Fruit fly (Drosophila melanogaster) whole organism, embryonic: ENCODE measurements around the gene Dbp73D.

ENCODE experiments used
- B-H1 ChIP-seq: fragments of 200-800 bp; sonication (Bioruptor generic); IDR thresholded peaks from 3 replicates; pipeline ENCODE4 v1.3.6; 2022; ENCODE audit warnings: missing biosample characterization, missing genetic modification characterization
- Blimp-1 ChIP-seq: fragments of 200-800 bp; sonication (Bioruptor generic); optimal IDR thresholded peaks from 3 replicates; lab custom pipeline; 2018; ENCODE audit warnings: missing biosample characterization, missing genetic modification characterization, mild to moderate bottlenecking, moderate library complexity, missing genetic modification reagents
- CG10543 ChIP-seq: fragments of 200-800 bp; sonication (Bioruptor generic); optimal IDR thresholded peaks from 3 replicates; lab custom pipeline; 2017; ENCODE audit warnings: missing biosample characterization, mild to moderate bottlenecking, missing genetic modification characterization, moderate library complexity
- CG12744 ChIP-seq: fragments of 200-800 bp; sonication (Bioruptor generic); optimal IDR thresholded peaks from 2 replicates; lab custom pipeline; 2016; ENCODE audit warnings: missing biosample characterization, missing genetic modification characterization
- CG17328 ChIP-seq: fragments of 200-800 bp; sonication (Bioruptor generic); IDR thresholded peaks from 2 replicates; pipeline ENCODE4 v1.3.6; 2022; ENCODE audit warnings: missing biosample characterization, missing genetic modification characterization
- CG18262 ChIP-seq: fragments of 200-800 bp; optimal IDR thresholded peaks from 3 replicates; lab custom pipeline; 2019; ENCODE audit warnings: missing biosample characterization, mild to moderate bottlenecking, missing genetic modification characterization, moderate library complexity
- CG6791 ChIP-seq: fragments of 200-800 bp; sonication (Bioruptor generic); IDR thresholded peaks from 3 replicates; pipeline ENCODE4 v1.3.6; 2022; ENCODE audit warnings: missing biosample characterization, missing genetic modification characterization; ENCODE audit not compliant: partially characterized antibody
- CG8290 ChIP-seq, 3 experiments: fragments of 200-800 bp; sonication (Bioruptor generic); optimal IDR thresholded peaks; 2 replicates each; lab custom pipeline; 2016 to 2019; ENCODE audit warnings: missing biosample characterization in 3 of 3, missing genetic modification characterization in 3 of 3, mild to moderate bottlenecking in 2 of 3, moderate library complexity in 1 of 3
- CG9876 ChIP-seq: fragments of 200-800 bp; sonication (Bioruptor generic); optimal IDR thresholded peaks from 2 replicates; lab custom pipeline; 2016; ENCODE audit warnings: missing biosample characterization, missing genetic modification characterization
- CTCF ChIP-seq: fragments of 200-800 bp; sonication (Bioruptor generic); optimal IDR thresholded peaks from 2 replicates; lab custom pipeline; 2017; ENCODE audit warnings: missing biosample characterization, mild to moderate bottlenecking, missing genetic modification characterization, moderate library complexity
- Dek ChIP-seq: fragments of 200-800 bp; sonication (Bioruptor generic); optimal IDR thresholded peaks from 3 replicates; lab custom pipeline; 2019; ENCODE audit warnings: missing biosample characterization, mild to moderate bottlenecking, missing genetic modification characterization, moderate library complexity
- Eip74EF ChIP-seq, 2 experiments: fragments of 200-800 bp in 1 of 2; fragments of >200 bp in 1 of 2; sonication (Bioruptor generic) in 1 of 2; optimal IDR thresholded peaks; 2 replicates each; lab custom pipeline; 2017 to 2019; ENCODE audit warnings: missing biosample characterization in 2 of 2, missing genetic modification characterization in 2 of 2, mild to moderate bottlenecking in 1 of 2, moderate library complexity in 1 of 2
- Ets65A ChIP-seq: fragments of 200-800 bp; sonication (Bioruptor generic); peaks from one replicate; lab custom pipeline; 2016; ENCODE audit warnings: missing biosample characterization, missing genetic modification characterization
- HLH54F ChIP-seq: fragments of 200-800 bp; sonication (Bioruptor generic); optimal IDR thresholded peaks from 3 replicates; lab custom pipeline; 2016; ENCODE audit warnings: missing biosample characterization, missing genetic modification characterization
- Hr78 ChIP-seq, 2 experiments: fragments of 200-800 bp in 1 of 2; fragments of >200 bp in 1 of 2; sonication (Bioruptor generic) in 1 of 2; optimal IDR thresholded peaks; 2 replicates each; lab custom pipeline; 2017 to 2019; ENCODE audit warnings: missing biosample characterization in 2 of 2, missing genetic modification characterization in 2 of 2, mild to moderate bottlenecking in 1 of 2, moderate library complexity in 1 of 2
- Sox102F ChIP-seq: fragments of 200-800 bp; sonication (Bioruptor generic); optimal IDR thresholded peaks from 2 replicates; lab custom pipeline; 2018; ENCODE audit warnings: missing biosample characterization, mild to moderate bottlenecking, missing genetic modification characterization, moderate library complexity
- abd-A ChIP-seq: fragments of 200-800 bp; sonication (Bioruptor generic); optimal IDR thresholded peaks from 3 replicates; lab custom pipeline; 2019; ENCODE audit warnings: missing biosample characterization, mild to moderate bottlenecking, missing genetic modification characterization, moderate library complexity
- ara ChIP-seq: fragments of 200-800 bp; sonication (Bioruptor generic); IDR thresholded peaks from 2 replicates; pipeline ENCODE4 v1.3.6; 2022; ENCODE audit warnings: missing biosample characterization, missing genetic modification characterization
- chinmo ChIP-seq: fragments of 200-800 bp; sonication (Bioruptor generic); IDR thresholded peaks from 4 replicates; pipeline ENCODE4 v1.3.6; 2022; ENCODE audit warnings: missing biosample characterization, missing genetic modification characterization; ENCODE audit not compliant: partially characterized antibody
- ci ChIP-seq: fragments of 200-800 bp; sonication (Bioruptor generic); IDR thresholded peaks from 3 replicates; pipeline ENCODE4 v1.3.6; 2022; ENCODE audit warnings: missing biosample characterization, missing genetic modification characterization
- crol ChIP-seq: fragments of 200-800 bp; sonication (Bioruptor generic); IDR thresholded peaks from 2 replicates; pipeline ENCODE4 v1.3.6; 2022; ENCODE audit warnings: missing biosample characterization, missing genetic modification characterization
- crp ChIP-seq, 2 experiments: fragments of 200-800 bp; sonication (Bioruptor generic); optimal IDR thresholded peaks; 2 replicates in 1 of 2; 3 replicates in 1 of 2; lab custom pipeline; 2017; ENCODE audit warnings: missing biosample characterization in 2 of 2, missing genetic modification characterization in 2 of 2, mild to moderate bottlenecking in 1 of 2, moderate library complexity in 1 of 2
- dan ChIP-seq: fragments of 200-800 bp; sonication (Bioruptor generic); IDR thresholded peaks from 2 replicates; pipeline ENCODE4 v1.3.6; 2022; ENCODE audit warnings: missing biosample characterization, missing genetic modification characterization
- dm ChIP-seq: fragments of 200-800 bp; sonication (Bioruptor generic); optimal IDR thresholded peaks from 3 replicates; lab custom pipeline; 2016; ENCODE audit warnings: missing biosample characterization, missing genetic modification characterization
- dmrt11E ChIP-seq: fragments of 200-800 bp; sonication (Bioruptor generic); optimal IDR thresholded peaks from 3 replicates; lab custom pipeline; 2018; ENCODE audit warnings: missing biosample characterization, mild to moderate bottlenecking, missing genetic modification characterization, moderate library complexity
- eve ChIP-seq, 2 experiments: fragments of >200 bp; optimal IDR thresholded peaks; 2 replicates each; lab custom pipeline; 2017; ENCODE audit warnings: missing biosample characterization in 2 of 2, missing genetic modification characterization in 2 of 2
- fd64A ChIP-seq: fragments of 200-800 bp; sonication (Bioruptor generic); optimal IDR thresholded peaks from 3 replicates; lab custom pipeline; 2018; ENCODE audit warnings: missing biosample characterization, mild to moderate bottlenecking, missing genetic modification characterization
- gcm ChIP-seq: fragments of 200-800 bp; sonication (Bioruptor generic); optimal IDR thresholded peaks from 2 replicates; lab custom pipeline; 2019; ENCODE audit warnings: missing biosample characterization, mild to moderate bottlenecking, missing genetic modification characterization, moderate library complexity
- inv ChIP-seq: fragments of 200-800 bp; sonication (Bioruptor generic); IDR thresholded peaks from 2 replicates; pipeline ENCODE4 v1.3.6; 2022; ENCODE audit warnings: missing biosample characterization, missing genetic modification characterization; ENCODE audit not compliant: partially characterized antibody
- kni ChIP-seq: fragments of 200-800 bp; sonication (Bioruptor generic); optimal IDR thresholded peaks from 3 replicates; lab custom pipeline; 2017; ENCODE audit warnings: mild to moderate bottlenecking, missing biosample characterization, missing genetic modification reagents, missing genetic modification characterization
- mirr ChIP-seq: fragments of 200-800 bp; sonication (Bioruptor generic); optimal IDR thresholded peaks from 3 replicates; lab custom pipeline; 2018; ENCODE audit warnings: missing biosample characterization, mild to moderate bottlenecking, missing genetic modification characterization
- nmo ChIP-seq: fragments of 200-800 bp; sonication (Bioruptor generic); optimal IDR thresholded peaks from 2 replicates; lab custom pipeline; 2018; ENCODE audit warnings: missing biosample characterization, mild to moderate bottlenecking, missing genetic modification characterization, moderate library complexity
- oc ChIP-seq: fragments of 200-800 bp; sonication (Bioruptor generic); optimal IDR thresholded peaks from 2 replicates; lab custom pipeline; 2018; ENCODE audit warnings: missing biosample characterization, mild to moderate bottlenecking, missing genetic modification characterization, moderate library complexity
- pros ChIP-seq: fragments of 200-800 bp; sonication (Bioruptor generic); optimal IDR thresholded peaks from 3 replicates; lab custom pipeline; 2019; ENCODE audit warnings: missing biosample characterization, mild to moderate bottlenecking, missing genetic modification characterization, moderate library complexity
- ro ChIP-seq: fragments of 200-800 bp; sonication (Bioruptor generic); IDR thresholded peaks from 2 replicates; pipeline ENCODE4 v1.3.6; 2022; ENCODE audit warnings: missing biosample characterization, missing genetic modification characterization
- sd ChIP-seq: fragments of 200-800 bp; sonication (Bioruptor generic); optimal IDR thresholded peaks from 3 replicates; lab custom pipeline; 2018; ENCODE audit warnings: missing biosample characterization, mild to moderate bottlenecking, missing genetic modification characterization, moderate library complexity
- sens ChIP-seq: fragments of 200-800 bp; sonication (Bioruptor generic); peaks from one replicate; lab custom pipeline; 2016; ENCODE audit warnings: missing biosample characterization, missing genetic modification characterization
- tin ChIP-seq: fragments of 200-800 bp; sonication (Bioruptor generic); optimal IDR thresholded peaks from 3 replicates; lab custom pipeline; 2016; ENCODE audit warnings: missing biosample characterization, missing genetic modification characterization
- twi ChIP-seq: fragments of 200-800 bp; optimal IDR thresholded peaks from 2 replicates; lab custom pipeline; 2019; ENCODE audit warnings: missing biosample characterization, mild to moderate bottlenecking, missing genetic modification characterization, moderate library complexity
- usp ChIP-seq: fragments of >200 bp; optimal IDR thresholded peaks from 2 replicates; lab custom pipeline; 2017; ENCODE audit warnings: missing biosample characterization, missing genetic modification characterization
- vvl ChIP-seq: fragments of 200-800 bp; sonication (Bioruptor generic); IDR thresholded peaks from 2 replicates; pipeline ENCODE4 v1.3.6; 2022; ENCODE audit warnings: missing biosample characterization, missing genetic modification characterization
- z ChIP-seq: fragments of 200-800 bp; sonication (Bioruptor generic); IDR thresholded peaks from 3 replicates; pipeline ENCODE4 v1.3.6; 2022; ENCODE audit warnings: missing biosample characterization, missing genetic modification characterization

Gene Dbp73D

dm6 chr3L:16708738-16709350 lies 21.8 kb downstream of the Dbp73D start (continued):
- no peak for TF ChIP-seq HLH54F (GFP tag; lab: Kevin White, UChicago)
- TF ChIP-seq CG6791 (GFP tag; lab: Robert Waterston, UW) = no peak
- no peak for TF ChIP-seq dan (GFP tag; lab: Robert Waterston, UW)
- TF ChIP-seq CG9876 (GFP tag; lab: Kevin White, UChicago) = no peak
- TF ChIP-seq usp (GFP tag; lab: Kevin White, UChicago) = no peak
- TF ChIP-seq inv (GFP tag; lab: Robert Waterston, UW) = no peak
- no peak for TF ChIP-seq B-H1 (GFP tag; lab: Robert Waterston, UW)
- TF ChIP-seq, all 482 proteins: peak for 33

dm6 chr3L:16705630-16706029 lies 25.0 kb downstream of the Dbp73D start:
- TF ChIP-seq CTCF = peak; percentile 84
- TF ChIP-seq CG12744 = no peak

dm6 chr3L:16704673-16705072 lies 25.9 kb downstream of the Dbp73D start, which contains the start of gene CG9692:
CG9692 (plus strand) TSS chr3L:16704973.
- TF ChIP-seq CG18262 (tag; lab: Kevin White, UChicago) (peak; percentile 7), sens (GFP tag; lab: Kevin White, UChicago) (peak; percentile 11), tin (GFP tag; lab: Kevin White, UChicago) (no peak), Sox102F (GFP tag; lab: Kevin White, UChicago) (peak; percentile 24)

dm6 chr3L:16704251-16704650 lies 26.4 kb downstream of the Dbp73D start:
- TF ChIP-seq crp (GFP tag; optimal IDR thresholded peaks at IDR 0.05; lab: Kevin White, UChicago) = no peak
- TF ChIP-seq pros = peak; percentile 17
- TF ChIP-seq vvl (GFP tag; lab: Robert Waterston, UW) = peak; percentile 70; the same call in 1 of the 2 replicates
- peak; percentile 55 for TF ChIP-seq abd-A
- peak; percentile 51 for TF ChIP-seq kni (GFP tag; lab: Kevin White, UChicago)
- no peak for TF ChIP-seq dm (GFP tag; lab: Kevin White, UChicago)
- peak; percentile 9 for TF ChIP-seq oc (tag; lab: Kevin White, UChicago)
- TF ChIP-seq Blimp-1 (GFP tag; lab: Kevin White, UChicago) = peak; percentile 99
- peak; percentile 89 for TF ChIP-seq crol
- peak; percentile 92 for TF ChIP-seq z (GFP tag; lab: Robert Waterston, UW)
- TF ChIP-seq ro (GFP tag; lab: Robert Waterston, UW) = no peak
- TF ChIP-seq eve (GFP tag; optimal IDR thresholded peaks at IDR 0.05; lab: Kevin White, UChicago) = peak in 1 of 2 experiments; percentile 21

DNA sequence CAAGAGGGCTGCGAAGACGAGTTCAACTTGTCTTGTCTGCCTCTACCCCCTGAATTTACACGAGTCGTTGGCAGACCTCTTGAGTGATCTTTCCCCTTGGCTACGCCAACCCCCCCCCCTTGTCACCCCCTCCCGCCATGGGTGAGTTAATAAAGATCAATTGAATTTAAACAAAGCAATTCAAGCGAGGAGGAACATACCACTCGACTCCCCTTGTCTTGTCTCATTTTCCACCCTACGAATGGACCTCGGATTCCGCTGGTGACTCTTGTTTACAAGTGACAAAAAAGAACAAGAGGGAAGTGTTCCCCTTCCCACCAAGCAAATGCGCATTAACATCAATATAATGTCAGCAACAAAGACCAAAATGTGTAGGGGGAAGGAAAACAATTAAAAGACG lies 27.8 kb downstream of the Dbp73D start:
- TF ChIP-seq CG10543 (GFP tag; lab: Kevin White, UChicago) (peak; percentile 66), gcm (peak; percentile 11), nmo (no peak), fd64A (GFP tag; lab: Kevin White, UChicago) (peak; percentile 24), z (GFP tag; lab: Robert Waterston, UW) (peak; percentile 85), ci (GFP tag; lab: Robert Waterston, UW) (0 out of 3 replicates have a peak, but pooled peaks have one; percentile 29), CG17328 (no peak), dmrt11E (no peak), Dek (tag; lab: Kevin White, UChicago) (no peak), sd (tag; lab: Kevin White, UChicago) (peak; percentile 54), chinmo (GFP tag; lab: Robert Waterston, UW) (0 out of 4 replicates have a peak, but pooled peaks have one; percentile 32), mirr (GFP tag; lab: Kevin White, UChicago) (peak; percentile 1), Hr78 (GFP tag; optimal IDR thresholded peaks at IDR 0.05; lab: Kevin White, UChicago) (peak in 1 of 2 experiments; percentile 82), pros (peak; percentile 98), Ets65A (GFP tag; lab: Kevin White, UChicago) (peak; percentile 52), ara (GFP tag; lab: Robert Waterston, UW) (peak; percentile 42; the same call in 1 of the 2 replicates), CG8290 (GFP tag; optimal IDR thresholded peaks at IDR 0.05; lab: Kevin White, UChicago) (no peak), CG8290 (tag; optimal IDR thresholded peaks at IDR 0.05; lab: Kevin White, UChicago) (peak in 1 of 2 experiments; percentile 12), abd-A (peak; percentile 66), twi (tag; lab: Kevin White, UChicago) (peak; percentile 2), Eip74EF (GFP tag; optimal IDR thresholded peaks at IDR 0.05; lab: Kevin White, UChicago) (peak in 1 of 2 experiments; percentile 57)
